Worm (Caenorhabditis elegans) whole organism, mixed stage, embryonic: ENCODE measurements around the gene C18B10.6.

Experiments used
- blmp-1 ChIP-seq: fragments of 150-350 bp; optimal IDR thresholded peaks from 2 replicates; lab custom pipeline; 2014; ENCODE audit warnings: missing biosample characterization, missing genetic modification characterization
- lin-32 ChIP-seq: fragments of 200-800 bp; sonication (Bioruptor generic); optimal IDR thresholded peaks from 2 replicates; lab custom pipeline; 2018; ENCODE audit warnings: mild to moderate bottlenecking, missing genetic modification characterization, missing compliant biosample characterization
- nhr-12 ChIP-seq: fragments of 150-350 bp; optimal IDR thresholded peaks from 2 replicates; lab custom pipeline; 2014; ENCODE audit warnings: missing biosample characterization, missing genetic modification characterization
- nhr-237 ChIP-seq: fragments of 150-350 bp; optimal IDR thresholded peaks from 2 replicates; lab custom pipeline; 2014; ENCODE audit warnings: missing biosample characterization, missing genetic modification characterization
- pha-4 ChIP-seq: fragments of 150-350 bp; optimal IDR thresholded peaks from 2 replicates; lab custom pipeline; 2018; ENCODE audit warnings: missing biosample characterization, missing genetic modification reagents, missing genetic modification characterization
- unc-39 ChIP-seq: fragments of 150-350 bp; optimal IDR thresholded peaks from 2 replicates; lab custom pipeline; 2014; ENCODE audit warnings: missing biosample characterization, missing genetic modification characterization
- unc-62 ChIP-seq: fragments of 150-350 bp; optimal IDR thresholded peaks from 2 replicates; lab custom pipeline; 2014; ENCODE audit warnings: missing biosample characterization, missing genetic modification reagents, missing genetic modification characterization
- ztf-11 ChIP-seq: fragments of 150-350 bp; optimal IDR thresholded peaks from 2 replicates; lab custom pipeline; 2014; ENCODE audit warnings: missing biosample characterization, missing genetic modification characterization

- no peak for TF ChIP-seq nhr-12 (tag; lab: Kevin White, UChicago)
- TF ChIP-seq unc-39 (tag; lab: Kevin White, UChicago), result no peak
- no peak for TF ChIP-seq nhr-237 (tag; lab: Kevin White, UChicago)
- TF ChIP-seq lin-32 (GFP tag; lab: Kevin White, UChicago), result no peak
- no peak for TF ChIP-seq pha-4 (tag; lab: Kevin White, UChicago)
- TF ChIP-seq blmp-1 (tag; lab: Kevin White, UChicago), result no peak
- no peak for TF ChIP-seq unc-62
- TF ChIP-seq ztf-11 (tag; lab: Kevin White, UChicago), result no peak
Observed at ce11 chrV:7527153-7527552, 46.3 kb upstream of the C18B10.6 start, which contains the start of gene C54F6.17.
